Fruit fly (Drosophila melanogaster) S2 (cell line): ENCODE results near the gene mbm.

Experiments
- CG8478 ChIP-seq: fragments of >200 bp; optimal IDR thresholded peaks from 2 replicates; lab custom pipeline; 2018
- CTCF ChIP-seq, 2 experiments: fragments of >200 bp; optimal IDR thresholded peaks; 2 replicates each; lab custom pipeline; 2018

dm6 chr2L:224599-225385, 48.7 kb downstream of the mbm start:
- TF ChIP-seq CTCF (optimal IDR thresholded peaks at IDR 0.05; lab: Kevin White, UChicago) (no peak), CG8478 (lab: Kevin White, UChicago) (no peak)
